Worm (Caenorhabditis elegans) whole organism, L1 larva: ENCODE results near the gene F09G8.7.

Source experiments
- C16A3.4 ChIP-seq: fragments of 150-350 bp; optimal IDR thresholded peaks from 2 replicates; lab custom pipeline; 2014; ENCODE audit warnings: missing biosample characterization, missing genetic modification characterization
- C34B4.2 ChIP-seq: sonication (generic microtip); optimal IDR thresholded peaks from 2 replicates; lab custom pipeline; 2017; ENCODE audit warnings: mild to moderate bottlenecking, missing genetic modification characterization, missing compliant biosample characterization
- F16B12.6 ChIP-seq: fragments of 150-350 bp; optimal IDR thresholded peaks from 2 replicates; lab custom pipeline; 2014; ENCODE audit warnings: missing biosample characterization, missing genetic modification characterization
- Y116A8C.19 ChIP-seq: sonication (generic microtip); optimal IDR thresholded peaks from 2 replicates; lab custom pipeline; 2016; ENCODE audit warnings: missing compliant biosample characterization, missing genetic modification characterization, borderline replicate concordance
- aly-2 ChIP-seq: fragments of 150-350 bp; optimal IDR thresholded peaks from 2 replicates; lab custom pipeline; 2014; ENCODE audit warnings: missing biosample characterization, missing genetic modification characterization
- blmp-1 ChIP-seq: fragments of 150-350 bp; optimal IDR thresholded peaks from 2 replicates; lab custom pipeline; 2014; ENCODE audit warnings: missing biosample characterization, missing genetic modification characterization
- ceh-63 ChIP-seq: fragments of 200-800 bp; sonication (Bioruptor generic); optimal IDR thresholded peaks from 2 replicates; lab custom pipeline; 2018; ENCODE audit warnings: mild to moderate bottlenecking, missing genetic modification characterization, missing compliant biosample characterization
- dpl-1 ChIP-seq, 3 experiments: fragments of 150-350 bp in 2 of 3; sonication (generic microtip) in 1 of 3; optimal IDR thresholded peaks; 2 replicates each; lab custom pipeline; 2014 to 2017; ENCODE audit warnings: missing biosample characterization in 3 of 3, missing genetic modification characterization in 3 of 3, missing genetic modification reagents in 3 of 3
- efl-3 ChIP-seq: fragments of 200-800 bp; sonication (Bioruptor generic); optimal IDR thresholded peaks from 2 replicates; lab custom pipeline; 2018; ENCODE audit warnings: mild to moderate bottlenecking, missing genetic modification characterization, missing compliant biosample characterization
- egl-13 ChIP-seq: sonication (generic microtip); optimal IDR thresholded peaks from 2 replicates; lab custom pipeline; 2016; ENCODE audit warnings: missing genotype, missing genetic modification reagents, missing genetic modification characterization, missing compliant biosample characterization
- elt-2 ChIP-seq: sonication (generic microtip); optimal IDR thresholded peaks from 2 replicates; lab custom pipeline; 2016; ENCODE audit warnings: missing genetic modification characterization, mild to moderate bottlenecking, inconsistent platforms, missing compliant biosample characterization, missing genetic modification reagents
- fkh-10 ChIP-seq: sonication (generic microtip); optimal IDR thresholded peaks from 2 replicates; lab custom pipeline; 2017; ENCODE audit warnings: missing biosample characterization, missing genetic modification reagents, missing genetic modification characterization
- fos-1 ChIP-seq: fragments of 150-350 bp; optimal IDR thresholded peaks from 2 replicates; lab custom pipeline; 2014; ENCODE audit warnings: missing biosample characterization, missing genetic modification characterization
- hlh-17 ChIP-seq: fragments of 200-800 bp; sonication (Bioruptor generic); optimal IDR thresholded peaks from 2 replicates; lab custom pipeline; 2018; ENCODE audit warnings: missing genetic modification characterization, mild to moderate bottlenecking, missing compliant biosample characterization, moderate library complexity, borderline replicate concordance
- hlh-4 ChIP-seq: sonication (generic microtip); optimal IDR thresholded peaks from 2 replicates; lab custom pipeline; 2016; ENCODE audit warnings: mild to moderate bottlenecking, missing genetic modification characterization, missing compliant biosample characterization
- hpl-2 ChIP-seq: fragments of 150-350 bp; optimal IDR thresholded peaks from 2 replicates; lab custom pipeline; 2014; ENCODE audit warnings: missing biosample characterization, missing genetic modification reagents, missing genetic modification characterization
- irx-1 ChIP-seq: sonication (generic microtip); optimal IDR thresholded peaks from 2 replicates; lab custom pipeline; 2016; ENCODE audit warnings: missing genetic modification characterization, missing compliant biosample characterization
- isw-1 ChIP-seq: fragments of 200-800 bp; sonication (Bioruptor generic); IDR thresholded peaks from 2 replicates; pipeline ENCODE4 v1.3.6; 2022; ENCODE audit warnings: missing genetic modification characterization, missing compliant biosample characterization
- jun-1 ChIP-seq: fragments of 150-350 bp; optimal IDR thresholded peaks from 2 replicates; lab custom pipeline; 2014; ENCODE audit warnings: missing biosample characterization, missing genetic modification reagents, missing genetic modification characterization
- lin-13 ChIP-seq: fragments of 150-350 bp; optimal IDR thresholded peaks from 2 replicates; lab custom pipeline; 2014; ENCODE audit warnings: missing biosample characterization, missing genetic modification reagents, missing genetic modification characterization
- lin-14 ChIP-seq: fragments of 200-800 bp; sonication (Bioruptor generic); optimal IDR thresholded peaks from 2 replicates; lab custom pipeline; 2018; ENCODE audit warnings: mild to moderate bottlenecking, missing genetic modification characterization, moderate library complexity, missing compliant biosample characterization
- lin-15B ChIP-seq: fragments of 150-350 bp; sonication (generic microtip); optimal IDR thresholded peaks from 3 replicates; lab custom pipeline; 2014; ENCODE audit warnings: missing biosample characterization, missing genetic modification characterization
- mdl-1 ChIP-seq, 2 experiments: fragments of 150-350 bp; optimal IDR thresholded peaks; 2 replicates each; lab custom pipeline; 2014 to 2017; ENCODE audit warnings: missing biosample characterization in 2 of 2, missing genetic modification characterization in 2 of 2, inconsistent platforms in 1 of 2
- mep-1 ChIP-seq: fragments of 150-350 bp; optimal IDR thresholded peaks from 2 replicates; lab custom pipeline; 2014; ENCODE audit warnings: missing biosample characterization, missing genetic modification characterization
- nhr-12 ChIP-seq: sonication (generic microtip); optimal IDR thresholded peaks from 2 replicates; lab custom pipeline; 2017; ENCODE audit warnings: missing biosample characterization, missing genetic modification characterization
- nhr-20 ChIP-seq: sonication (generic microtip); optimal IDR thresholded peaks from 2 replicates; lab custom pipeline; 2016; ENCODE audit warnings: mild to moderate bottlenecking, missing genetic modification characterization, missing compliant biosample characterization
- nhr-28 ChIP-seq: fragments of 150-350 bp; optimal IDR thresholded peaks from 2 replicates; lab custom pipeline; 2014; ENCODE audit warnings: missing biosample characterization, missing genetic modification characterization
- nhr-47 ChIP-seq: sonication (generic microtip); optimal IDR thresholded peaks from 2 replicates; lab custom pipeline; 2016; ENCODE audit warnings: mild to moderate bottlenecking, missing genetic modification characterization, moderate library complexity, missing compliant biosample characterization
- nhr-71 ChIP-seq: sonication (generic microtip); optimal IDR thresholded peaks from 2 replicates; lab custom pipeline; 2016; ENCODE audit warnings: mild to moderate bottlenecking, missing genetic modification characterization, moderate library complexity, missing compliant biosample characterization
- nhr-77 ChIP-seq: fragments of 150-350 bp; optimal IDR thresholded peaks from 2 replicates; lab custom pipeline; 2014; ENCODE audit warnings: missing biosample characterization, missing genetic modification characterization
- nhr-85 ChIP-seq: sonication (generic microtip); peaks from one replicate; lab custom pipeline; 2016; ENCODE audit warnings: missing genetic modification characterization, inconsistent platforms, missing compliant biosample characterization
- pag-3 ChIP-seq: sonication (generic microtip); optimal IDR thresholded peaks from 2 replicates; lab custom pipeline; 2017; ENCODE audit warnings: missing genetic modification characterization, mild to moderate bottlenecking, missing compliant biosample characterization, antibody characterized with exemption, borderline replicate concordance; ENCODE audit not compliant: insufficient read depth
- snpc-4 ChIP-seq: fragments of 150-350 bp; optimal IDR thresholded peaks from 2 replicates; lab custom pipeline; 2014; ENCODE audit warnings: missing biosample characterization, missing genetic modification characterization
- sup-37 ChIP-seq: fragments of 200-800 bp; sonication (Bioruptor generic); optimal IDR thresholded peaks from 2 replicates; lab custom pipeline; 2018; ENCODE audit warnings: mild to moderate bottlenecking, missing genetic modification characterization, missing compliant biosample characterization
- swsn-7 ChIP-seq: sonication (generic microtip); optimal IDR thresholded peaks from 2 replicates; lab custom pipeline; 2016; ENCODE audit warnings: missing genetic modification characterization, missing compliant biosample characterization
- tlp-1 ChIP-seq: fragments of 150-350 bp; optimal IDR thresholded peaks from 2 replicates; lab custom pipeline; 2014; ENCODE audit warnings: missing biosample characterization, missing genetic modification characterization
- unc-130 ChIP-seq: fragments of 150-350 bp; optimal IDR thresholded peaks from 2 replicates; lab custom pipeline; 2017; ENCODE audit warnings: missing biosample characterization, missing genetic modification characterization, inconsistent platforms
- unc-86 ChIP-seq: sonication (generic microtip); optimal IDR thresholded peaks from 2 replicates; lab custom pipeline; 2016; ENCODE audit warnings: missing genetic modification characterization, missing compliant biosample characterization
- zag-1 ChIP-seq: fragments of 150-350 bp; optimal IDR thresholded peaks from 2 replicates; lab custom pipeline; 2014; ENCODE audit warnings: missing biosample characterization, missing genetic modification characterization
- zip-4 ChIP-seq: fragments of 200-800 bp; sonication (Bioruptor generic); optimal IDR thresholded peaks from 2 replicates; lab custom pipeline; 2018; ENCODE audit warnings: mild to moderate bottlenecking, missing genetic modification characterization, moderate library complexity, missing compliant biosample characterization
- ztf-11 ChIP-seq, 2 experiments: sonication (generic microtip); optimal IDR thresholded peaks; 2 replicates each; lab custom pipeline; 2016 to 2017; ENCODE audit warnings: missing genetic modification characterization in 2 of 2, missing biosample characterization in 1 of 2, missing compliant biosample characterization in 1 of 2
- ztf-4 ChIP-seq: fragments of 150-350 bp; optimal IDR thresholded peaks from 2 replicates; lab custom pipeline; 2014; ENCODE audit warnings: missing biosample characterization, missing genetic modification characterization

The F09G8.7 gene

DNA sequence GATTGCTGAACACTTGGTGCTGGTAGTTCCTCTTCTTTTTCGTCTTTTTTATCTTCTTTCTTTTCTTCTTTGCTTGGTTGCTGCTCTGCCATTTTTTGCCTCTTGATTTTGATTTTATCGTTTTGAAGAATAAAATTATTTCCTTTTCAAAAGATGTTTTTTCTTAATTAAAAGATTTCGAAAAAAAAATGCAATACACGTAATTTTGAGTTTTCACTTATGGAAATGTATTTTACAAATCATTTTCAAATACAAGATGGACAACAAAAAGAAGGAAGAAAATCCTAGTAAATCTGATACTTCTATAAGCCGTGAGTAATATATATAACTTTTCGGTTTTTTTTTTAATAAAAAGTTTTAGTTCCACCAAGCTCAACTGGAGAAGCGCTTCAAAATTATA, 18.8 kb downstream of the F09G8.7 start, which contains the start of the genes C02F5.10 and C02F5.2:
TSS of gene C02F5.10 (minus strand) at position 101 of the 400 bp plus-strand sequence.
TSS of gene C02F5.2 (plus strand) at position 239 of the 400 bp plus-strand sequence.
- TF ChIP-seq dpl-1 (GFP tag; optimal IDR thresholded peaks at IDR 0.05; lab: Kevin White, UChicago) (no peak), nhr-77 (tag; lab: Kevin White, UChicago) (no peak), F16B12.6 (tag; lab: Kevin White, UChicago) (no peak), sup-37 (GFP tag; lab: Kevin White, UChicago) (no peak), zip-4 (no peak), jun-1 (no peak), C16A3.4 (tag; lab: Kevin White, UChicago) (no peak), C34B4.2 (tag; lab: Kevin White, UChicago) (no peak), zag-1 (no peak), blmp-1 (no peak), nhr-71 (no peak), hlh-4 (no peak), irx-1 (tag; lab: Kevin White, UChicago) (no peak), hpl-2 (GFP tag; lab: Kevin White, UChicago) (no peak), swsn-7 (no peak), efl-3 (GFP tag; lab: Kevin White, UChicago) (no peak), unc-86 (tag; lab: Kevin White, UChicago) (no peak), nhr-12 (tag; lab: Kevin White, UChicago) (no peak), lin-14 (no peak)

DNA sequence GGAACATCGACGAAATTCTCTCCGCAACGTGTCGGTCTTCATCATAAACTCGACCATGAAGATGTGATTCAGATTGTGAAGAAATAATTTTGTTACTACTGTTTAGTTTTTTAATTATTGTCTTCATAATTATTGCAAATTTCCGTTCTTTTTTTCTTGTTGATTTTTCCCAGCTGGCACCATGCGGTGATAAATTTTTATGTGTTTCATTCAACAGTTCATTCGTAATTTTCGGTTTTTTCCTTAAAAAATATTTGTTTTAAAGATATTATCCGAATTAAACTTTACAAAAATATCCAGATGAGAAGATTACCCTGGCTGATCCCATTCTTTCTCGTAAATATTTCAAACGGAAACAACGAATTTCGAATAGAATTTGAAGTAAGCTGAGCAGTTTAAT, 21.1 kb downstream of the F09G8.7 start, which contains the start of gene C02F5.13:
TSS of gene C02F5.13 (plus strand) at position 301 of the 400 bp plus-strand sequence.
- TF ChIP-seq zag-1, result no peak
- no peak for TF ChIP-seq ztf-4 (tag; lab: Kevin White, UChicago)
- no peak for TF ChIP-seq elt-2 (tag; lab: Kevin White, UChicago)
- TF ChIP-seq egl-13 (tag; lab: Kevin White, UChicago), result no peak
- TF ChIP-seq Y116A8C.19, result no peak
- no peak for TF ChIP-seq lin-15B (tag; lab: Kevin White, UChicago)
- TF ChIP-seq nhr-85 (tag; lab: Kevin White, UChicago), result no peak
- no peak for TF ChIP-seq mep-1 (tag; lab: Kevin White, UChicago)
- no peak for TF ChIP-seq aly-2

DNA sequence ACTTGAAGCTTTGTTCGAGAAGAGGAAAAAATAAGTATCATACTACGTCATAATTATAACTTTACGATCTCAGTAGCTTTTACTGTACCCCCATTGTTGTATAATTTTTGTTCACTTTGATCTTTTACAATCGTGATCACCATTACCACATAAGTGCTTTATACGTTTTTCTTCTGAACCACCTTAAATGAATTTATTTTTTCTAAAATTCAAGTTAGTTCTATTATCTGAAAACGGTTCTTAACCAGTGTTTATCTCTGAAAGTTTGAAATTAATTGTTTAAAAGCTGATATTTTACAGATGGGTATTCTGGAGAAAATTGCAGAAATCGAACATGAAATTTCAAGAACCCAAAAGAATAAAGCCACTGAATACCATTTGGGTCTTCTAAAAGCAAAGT, 22.6 kb downstream of the F09G8.7 start, which contains the start of gene C02F5.3:
TSS of gene C02F5.3 (plus strand) at position 301 of the 400 bp plus-strand sequence.
- no peak for TF ChIP-seq pag-3 (tag; lab: Kevin White, UChicago)
- TF ChIP-seq lin-13 (GFP tag; lab: Kevin White, UChicago), result no peak
- TF ChIP-seq sup-37 (GFP tag; lab: Kevin White, UChicago), result no peak
- TF ChIP-seq nhr-85 (tag; lab: Kevin White, UChicago), result no peak
- no peak for TF ChIP-seq hlh-17 (GFP tag; lab: Kevin White, UChicago)
- TF ChIP-seq nhr-47 (tag; lab: Kevin White, UChicago), result no peak
- no peak for TF ChIP-seq tlp-1
- TF ChIP-seq Y116A8C.19, result no peak
- TF ChIP-seq unc-130, result no peak
- no peak for TF ChIP-seq nhr-20 (tag; lab: Kevin White, UChicago)
- no peak for TF ChIP-seq fos-1
- TF ChIP-seq snpc-4, result no peak
- no peak for TF ChIP-seq fkh-10 (GFP tag; lab: Kevin White, UChicago)
- no peak for TF ChIP-seq swsn-7
- TF ChIP-seq isw-1 (GFP tag; lab: Robert Waterston, UW), result no peak
- no peak for TF ChIP-seq ztf-11 (tag; optimal IDR thresholded peaks at IDR 0.05; lab: Kevin White, UChicago)
- no peak for TF ChIP-seq mdl-1 (tag; optimal IDR thresholded peaks at IDR 0.05; lab: Kevin White, UChicago)
- TF ChIP-seq nhr-28 (tag; lab: Kevin White, UChicago), result no peak
- no peak for TF ChIP-seq ceh-63 (GFP tag; lab: Kevin White, UChicago)
